Fruit fly (Drosophila melanogaster) whole organism, pupa: ENCODE measurements around the gene CG6833.

Source experiments
- CG10348 ChIP-seq: fragments of 200-800 bp; sonication (Bioruptor generic); IDR thresholded peaks from 2 replicates; pipeline ENCODE4 v1.3.6; 2022; ENCODE audit warnings: missing biosample characterization, missing genetic modification characterization
- CG12605 ChIP-seq: fragments of 200-800 bp; sonication (Bioruptor generic); IDR thresholded peaks from 2 replicates; pipeline ENCODE4 v1.3.6; 2022; ENCODE audit warnings: missing biosample characterization, missing genetic modification characterization
- CG14655 ChIP-seq: fragments of 200-800 bp; sonication (Bioruptor generic); optimal IDR thresholded peaks from 3 replicates; lab custom pipeline; 2017; ENCODE audit warnings: mild to moderate bottlenecking, missing biosample characterization, missing genetic modification reagents, missing genetic modification characterization
- CG15710 ChIP-seq: fragments of 200-800 bp; sonication (Bioruptor generic); optimal IDR thresholded peaks from 2 replicates; lab custom pipeline; 2018; ENCODE audit warnings: missing biosample characterization, mild to moderate bottlenecking, missing genetic modification characterization, moderate library complexity
- CG17806 ChIP-seq: fragments of 200-800 bp; sonication (Bioruptor generic); optimal IDR thresholded peaks from 2 replicates; lab custom pipeline; 2018; ENCODE audit warnings: missing biosample characterization, mild to moderate bottlenecking, missing genetic modification characterization, moderate library complexity
- CG32121 ChIP-seq: fragments of 200-800 bp; sonication (Bioruptor generic); IDR thresholded peaks from 2 replicates; pipeline ENCODE4 v1.3.6; 2022; ENCODE audit warnings: missing biosample characterization, missing genetic modification characterization
- CG34367 ChIP-seq: fragments of 200-800 bp; sonication (Bioruptor generic); optimal IDR thresholded peaks from 2 replicates; lab custom pipeline; 2018; ENCODE audit warnings: missing biosample characterization, mild to moderate bottlenecking, missing genetic modification characterization
- CG4496 ChIP-seq: fragments of 200-800 bp; sonication (Bioruptor generic); IDR thresholded peaks from 3 replicates; pipeline ENCODE4 v1.3.6; 2022; ENCODE audit warnings: missing biosample characterization, missing genetic modification characterization
- CG8159 ChIP-seq: fragments of 200-800 bp; sonication (Bioruptor generic); optimal IDR thresholded peaks from 3 replicates; lab custom pipeline; 2018; ENCODE audit warnings: missing biosample characterization, mild to moderate bottlenecking, missing genetic modification characterization, moderate library complexity
- CG8301 ChIP-seq: fragments of 200-800 bp; sonication (Bioruptor generic); optimal IDR thresholded peaks from 2 replicates; lab custom pipeline; 2018; ENCODE audit warnings: missing biosample characterization, mild to moderate bottlenecking, missing genetic modification characterization
- D1 ChIP-seq: fragments of 200-800 bp; sonication (Bioruptor generic); optimal IDR thresholded peaks from 2 replicates; lab custom pipeline; 2018; ENCODE audit warnings: missing biosample characterization, mild to moderate bottlenecking, missing genetic modification characterization, moderate library complexity
- EcR ChIP-seq: fragments of 200-800 bp; sonication (Bioruptor generic); optimal IDR thresholded peaks from 3 replicates; lab custom pipeline; 2019; ENCODE audit warnings: missing biosample characterization, missing genetic modification characterization, mild to moderate bottlenecking, moderate library complexity, missing genetic modification reagents
- Ets98B ChIP-seq: fragments of 200-800 bp; sonication (Bioruptor generic); IDR thresholded peaks from 2 replicates; pipeline ENCODE4 v1.3.6; 2022; ENCODE audit warnings: missing biosample characterization, missing genetic modification characterization
- Pif1A ChIP-seq: fragments of 200-800 bp; sonication (Bioruptor generic); optimal IDR thresholded peaks from 3 replicates; lab custom pipeline; 2016; ENCODE audit warnings: missing biosample characterization, missing genetic modification characterization
- Snoo ChIP-seq: fragments of 200-800 bp; sonication (Bioruptor generic); optimal IDR thresholded peaks from 3 replicates; lab custom pipeline; 2017; ENCODE audit warnings: missing biosample characterization, mild to moderate bottlenecking, missing genetic modification characterization, inconsistent platforms
- fd96Ca ChIP-seq: fragments of 200-800 bp; sonication (Bioruptor generic); IDR thresholded peaks from 3 replicates; pipeline ENCODE4 v1.3.6; 2022; ENCODE audit warnings: missing biosample characterization, missing genetic modification characterization
- gl ChIP-seq: fragments of 200-800 bp; sonication (Bioruptor generic); optimal IDR thresholded peaks from 2 replicates; lab custom pipeline; 2018; ENCODE audit warnings: missing biosample characterization, mild to moderate bottlenecking, missing genetic modification characterization
- rn ChIP-seq: fragments of 200-800 bp; sonication (Bioruptor generic); IDR thresholded peaks from 2 replicates; pipeline ENCODE4 v1.3.6; 2022; ENCODE audit warnings: missing biosample characterization, missing genetic modification characterization

Gene CG6833

DNA sequence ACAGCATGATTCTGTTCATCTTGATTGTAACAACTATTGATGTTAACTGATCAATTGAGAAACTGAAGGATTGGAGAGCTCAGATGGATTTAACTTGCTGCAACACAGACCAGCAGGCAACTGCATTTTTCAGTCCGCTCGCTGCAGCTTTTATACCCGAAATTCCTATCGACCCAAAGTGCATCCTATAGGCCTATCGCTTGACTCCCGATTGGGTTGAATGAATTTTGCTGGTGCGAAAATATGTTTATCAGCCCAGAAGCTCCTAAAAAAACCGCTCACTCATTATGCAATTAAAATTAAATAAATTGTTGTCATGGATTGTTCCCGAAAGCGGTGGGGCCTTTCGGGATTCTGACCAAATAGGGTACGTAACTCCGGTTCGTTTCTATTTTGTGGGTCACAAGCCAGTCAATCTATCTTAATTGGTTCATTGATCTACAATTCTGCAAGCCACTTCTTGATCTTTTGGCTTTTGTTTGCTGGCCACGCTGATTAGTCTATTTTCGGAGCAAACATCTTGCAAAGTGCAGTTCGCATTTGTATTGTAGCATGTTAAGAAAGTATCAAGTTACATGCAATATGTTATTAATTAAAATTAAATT, 47.0 kb downstream of the CG6833 start, which contains the start of gene Fbp1:
TSS of gene Fbp1 (minus strand) at position 113 of the 605 bp plus-strand sequence.
- TF ChIP-seq EcR (GFP tag; lab: Kevin White, UChicago), result no peak
- no peak for TF ChIP-seq CG4496 (GFP tag; lab: Robert Waterston, UW)
- no peak for TF ChIP-seq gl (tag; lab: Kevin White, UChicago)
- TF ChIP-seq CG8159 (tag; lab: Kevin White, UChicago), result no peak
- TF ChIP-seq CG17806, result no peak

DNA sequence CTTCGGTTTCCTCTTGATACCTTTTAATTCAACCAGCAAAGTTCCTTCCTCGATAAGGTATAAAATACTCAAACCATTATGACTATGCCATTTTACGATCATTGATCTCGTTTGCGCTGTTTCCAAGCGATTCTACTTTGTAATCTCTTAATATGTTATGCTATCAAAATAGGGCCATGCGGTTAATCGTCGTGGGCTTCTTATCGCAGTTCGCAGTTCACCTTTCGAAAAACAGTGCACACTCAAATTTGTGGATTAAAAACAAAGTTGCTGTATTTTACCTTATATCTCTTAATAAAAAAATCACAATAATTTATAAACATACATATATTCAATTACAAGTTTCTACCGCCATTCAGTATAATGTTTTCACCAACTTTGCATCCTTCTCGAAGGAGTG, 49.1 kb downstream of the CG6833 start:
- TF ChIP-seq CG4496 (GFP tag; lab: Robert Waterston, UW) (no peak), D1 (no peak), CG12605 (GFP tag; lab: Robert Waterston, UW) (no peak), EcR (GFP tag; lab: Kevin White, UChicago) (no peak), gl (tag; lab: Kevin White, UChicago) (no peak), CG8159 (tag; lab: Kevin White, UChicago) (no peak), CG17806 (no peak), CG34367 (no peak), CG32121 (no peak), CG8301 (tag; lab: Kevin White, UChicago) (no peak), rn (GFP tag; lab: Robert Waterston, UW) (no peak), Snoo (tag; lab: Kevin White, UChicago) (no peak), Pif1A (GFP tag; lab: Kevin White, UChicago) (no peak), Ets98B (GFP tag; lab: Robert Waterston, UW) (no peak), CG14655 (GFP tag; lab: Kevin White, UChicago) (no peak), CG15710 (tag; lab: Kevin White, UChicago) (no peak), CG10348 (GFP tag; lab: Robert Waterston, UW) (no peak)

DNA sequence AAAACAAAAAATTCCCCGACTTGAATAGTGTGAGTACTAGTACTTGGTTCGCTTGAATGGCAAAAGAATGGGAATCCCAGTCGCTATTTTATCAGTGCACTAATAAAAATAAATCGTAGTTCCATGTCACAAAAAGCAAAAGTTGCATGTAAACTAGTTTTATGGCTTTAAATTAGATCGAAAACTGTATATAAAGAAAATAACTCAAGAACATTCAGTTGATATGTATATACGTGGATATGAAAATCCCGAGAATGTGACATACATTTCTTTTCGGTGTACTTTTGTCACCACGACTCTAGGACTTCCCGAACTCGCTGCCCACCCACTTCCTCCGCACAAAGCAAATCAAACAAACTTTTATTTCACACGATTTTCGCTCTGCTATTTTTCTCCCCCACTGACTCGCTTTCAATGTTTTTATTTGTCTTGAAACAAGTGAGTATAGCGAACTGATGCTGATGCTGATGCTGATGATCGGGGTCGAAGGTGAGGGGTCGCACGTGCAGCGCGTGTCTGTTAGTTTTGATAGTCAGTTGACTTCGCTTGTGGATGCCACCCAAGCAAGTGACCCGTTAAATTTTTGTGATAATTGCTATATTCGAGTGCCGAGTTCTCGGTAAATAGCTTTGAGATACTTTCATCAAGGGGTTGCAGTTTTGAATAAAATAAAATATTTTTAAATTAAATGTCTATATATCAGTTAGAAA, 50.6 kb downstream of the CG6833 start:
- TF ChIP-seq CG8159 (tag; lab: Kevin White, UChicago) (no peak), EcR (GFP tag; lab: Kevin White, UChicago) (no peak), CG10348 (GFP tag; lab: Robert Waterston, UW) (no peak), gl (tag; lab: Kevin White, UChicago) (no peak), rn (GFP tag; lab: Robert Waterston, UW) (no peak), CG17806 (no peak), CG32121 (no peak), CG14655 (GFP tag; lab: Kevin White, UChicago) (no peak), fd96Ca (GFP tag; lab: Robert Waterston, UW) (no peak)
